Fruit fly (Drosophila melanogaster): ENCODE data around the gene CG4849.

Gene CG4849

dm6 chr3R:27925000-27925970 is 37.9 kb upstream of the CG4849 start, which contains the start of gene mino (continued):
- no peak for TF ChIP-seq CG3919 (GFP tag; optimal IDR thresholded peaks at IDR 0.05)
- no peak for TF ChIP-seq dac (GFP tag; optimal IDR thresholded peaks at IDR 0.05)
- peak; percentile 3 for TF ChIP-seq CG6854 (GFP tag; optimal IDR thresholded peaks at IDR 0.05)
- peak; percentile 4 for TF ChIP-seq Met (GFP tag; optimal IDR thresholded peaks at IDR 0.05)
- no peak for TF ChIP-seq eg (GFP tag; IDR thresholded peaks at IDR 0.05)
- peak; percentile 47 for TF ChIP-seq CG1621 (tag; optimal IDR thresholded peaks at IDR 0.05)
- TF ChIP-seq Smox (GFP tag; optimal IDR thresholded peaks at IDR 0.05) = no peak
- TF ChIP-seq esn (GFP tag; optimal IDR thresholded peaks at IDR 0.05) = peak; percentile 38
- no peak for TF ChIP-seq CG32006 (GFP tag; optimal IDR thresholded peaks at IDR 0.05)
- TF ChIP-seq topi (GFP tag; optimal IDR thresholded peaks at IDR 0.05) = peak; percentile 23
- no peak for TF ChIP-seq Hr4 (GFP tag; optimal IDR thresholded peaks at IDR 0.05)
- peak; percentile 32 for TF ChIP-seq Sox102F (GFP tag; optimal IDR thresholded peaks at IDR 0.05)
- TF ChIP-seq CG11294 (GFP tag; IDR thresholded peaks at IDR 0.05) = no peak
- TF ChIP-seq CG7368 (GFP tag; optimal IDR thresholded peaks at IDR 0.05) = no peak
- no peak for TF ChIP-seq Eip75B (GFP tag; optimal IDR thresholded peaks at IDR 0.05)
- TF ChIP-seq Eip93F (GFP tag; optimal IDR thresholded peaks at IDR 0.05) = peak; percentile 43
- no peak for TF ChIP-seq achi (GFP tag; optimal IDR thresholded peaks at IDR 0.05)
- TF ChIP-seq vri (GFP tag; optimal IDR thresholded peaks at IDR 0.05) = peak; percentile 50
- no peak for TF ChIP-seq CG4318 (GFP tag; optimal IDR thresholded peaks at IDR 0.05)
- no peak for TF ChIP-seq CG6792 (GFP tag; optimal IDR thresholded peaks at IDR 0.05)
- peak; percentile 60 for TF ChIP-seq Eip78C (GFP tag)
- no peak for TF ChIP-seq CG34406 (GFP tag; optimal IDR thresholded peaks at IDR 0.05)
- TF ChIP-seq CG8319 (GFP tag; optimal IDR thresholded peaks at IDR 0.05) = no peak
- no peak for TF ChIP-seq fd85E (GFP tag; optimal IDR thresholded peaks at IDR 0.05)
- peak; percentile 27 for TF ChIP-seq spab (GFP tag; optimal IDR thresholded peaks at IDR 0.05)
- peak; percentile 12 for TF ChIP-seq fkh (GFP tag; optimal IDR thresholded peaks at IDR 0.05)
- TF ChIP-seq CG31627 (GFP tag; optimal IDR thresholded peaks at IDR 0.05) = no peak
- peak; percentile 82 for TF ChIP-seq svp (GFP tag)
- no peak for TF ChIP-seq Ets96B (tag; optimal IDR thresholded peaks at IDR 0.05)
- no peak for TF ChIP-seq CG16779 (tag; optimal IDR thresholded peaks at IDR 0.05)

DNA sequence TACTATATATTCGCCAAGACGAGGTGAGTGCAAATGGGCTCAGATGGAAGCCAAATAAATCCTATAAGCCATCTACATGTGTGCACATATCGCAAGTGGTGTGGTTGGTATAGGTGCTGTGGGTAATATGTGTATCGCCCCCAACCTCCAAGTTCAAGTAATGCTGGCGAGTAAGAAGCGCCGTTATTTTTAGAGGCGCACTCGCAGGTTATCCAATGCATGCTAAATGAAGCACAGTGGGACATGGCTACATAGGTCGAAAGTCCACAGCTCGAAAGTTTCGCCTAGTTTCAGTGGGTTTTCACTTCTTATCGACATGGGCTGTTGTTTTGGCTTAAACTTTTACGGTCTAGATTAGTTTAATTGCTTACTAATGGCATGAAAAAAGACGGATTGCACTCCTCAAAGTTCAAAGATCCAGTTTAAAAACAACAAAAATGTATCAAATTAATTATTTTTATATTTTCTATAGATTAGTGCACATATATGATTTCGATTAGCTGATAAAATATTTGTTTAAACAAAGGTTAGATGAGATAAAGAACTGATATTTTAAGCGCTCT is 37.2 kb upstream of the CG4849 start:
- TF ChIP-seq Sox102F (GFP tag; optimal IDR thresholded peaks at IDR 0.05) (no peak), salr (GFP tag; optimal IDR thresholded peaks at IDR 0.05) (peak in 1 of 2 experiments; percentile 52), topi (GFP tag; optimal IDR thresholded peaks at IDR 0.05) (no peak), CG6792 (GFP tag; optimal IDR thresholded peaks at IDR 0.05) (peak; percentile 34), CG8319 (GFP tag; optimal IDR thresholded peaks at IDR 0.05) (no peak), CG6276 (GFP tag; optimal IDR thresholded peaks at IDR 0.05) (peak; percentile 7), Hr4 (GFP tag; optimal IDR thresholded peaks at IDR 0.05) (peak; percentile 44), cyc (GFP tag; optimal IDR thresholded peaks at IDR 0.05) (peak; percentile 27), Ets96B (tag; optimal IDR thresholded peaks at IDR 0.05) (no peak), Blimp-1 (GFP tag; optimal IDR thresholded peaks at IDR 0.05) (no peak), CG3032 (tag; optimal IDR thresholded peaks at IDR 0.05) (peak; percentile 26), CG11902 (GFP tag; optimal IDR thresholded peaks at IDR 0.05) (peak; percentile 4), CG1621 (tag; optimal IDR thresholded peaks at IDR 0.05) (no peak), CG8119 (GFP tag; IDR thresholded peaks at IDR 0.05) (0 out of 3 replicates have a peak, but pooled peaks have one; percentile 31), Eip78C (GFP tag) (peak; percentile 78), Sox15 (GFP tag; optimal IDR thresholded peaks at IDR 0.05) (peak; percentile 32), Gug (GFP tag; IDR thresholded peaks at IDR 0.05) (peak; percentile 19; the same call in 1 of the 2 replicates), Lpt (GFP tag; optimal IDR thresholded peaks at IDR 0.05) (no peak), lz (GFP tag; optimal IDR thresholded peaks at IDR 0.05) (peak; percentile 1), fd59A (GFP tag; optimal IDR thresholded peaks at IDR 0.05) (peak; percentile 10), CG6163 (GFP tag; IDR thresholded peaks at IDR 0.05) (peak; percentile 7; the same call in 1 of the 3 replicates), Hr39 (GFP tag; optimal IDR thresholded peaks at IDR 0.05) (peak; percentile 8), svp (GFP tag) (peak; percentile 61), CG10631 (GFP tag; optimal IDR thresholded peaks at IDR 0.05) (peak; percentile 40), CG10669 (GFP tag; optimal IDR thresholded peaks at IDR 0.05) (no peak), Sox14 (GFP tag; optimal IDR thresholded peaks at IDR 0.05) (no peak), CG3919 (GFP tag; optimal IDR thresholded peaks at IDR 0.05) (peak; percentile 14), CG32006 (GFP tag; optimal IDR thresholded peaks at IDR 0.05) (peak; percentile 62), CG31627 (GFP tag; optimal IDR thresholded peaks at IDR 0.05) (peak; percentile 35)
